Worm (Caenorhabditis elegans) whole organism, L1 larva: ENCODE results near the gene ZK822.1.

Experiments used
- aly-2 ChIP-seq: fragments of 150-350 bp; optimal IDR thresholded peaks from 2 replicates; lab custom pipeline; 2014; ENCODE audit warnings: missing biosample characterization, missing genetic modification characterization
- ama-1 ChIP-seq: fragments of 150-350 bp; optimal IDR thresholded peaks from 2 replicates; lab custom pipeline; 2014
- ces-1 ChIP-seq: fragments of 150-350 bp; optimal IDR thresholded peaks from 2 replicates; lab custom pipeline; 2014; ENCODE audit warnings: missing biosample characterization, missing genetic modification reagents, missing genetic modification characterization
- dpl-1 ChIP-seq, 3 experiments: fragments of 150-350 bp in 2 of 3; sonication (generic microtip) in 1 of 3; optimal IDR thresholded peaks; 2 replicates each; lab custom pipeline; 2014 to 2017; ENCODE audit warnings: missing biosample characterization in 3 of 3, missing genetic modification characterization in 3 of 3, missing genetic modification reagents in 3 of 3
- irx-1 ChIP-seq: sonication (generic microtip); optimal IDR thresholded peaks from 2 replicates; lab custom pipeline; 2016; ENCODE audit warnings: missing genetic modification characterization, missing compliant biosample characterization
- lir-3 ChIP-seq: sonication (generic microtip); optimal IDR thresholded peaks from 2 replicates; lab custom pipeline; 2016; ENCODE audit warnings: mild to moderate bottlenecking, missing genetic modification characterization, moderate library complexity, missing compliant biosample characterization; ENCODE audit not compliant: poor library complexity
- nhr-12 ChIP-seq: sonication (generic microtip); optimal IDR thresholded peaks from 2 replicates; lab custom pipeline; 2017; ENCODE audit warnings: missing biosample characterization, missing genetic modification characterization
- nhr-19 ChIP-seq: fragments of 200-800 bp; sonication (Bioruptor generic); conservative IDR thresholded peaks from 2 replicates; pipeline ENCODE4 v1.3.6; 2022; ENCODE audit warnings: missing genetic modification characterization, missing compliant biosample characterization
- unc-130 ChIP-seq: fragments of 150-350 bp; optimal IDR thresholded peaks from 2 replicates; lab custom pipeline; 2017; ENCODE audit warnings: missing biosample characterization, missing genetic modification characterization, inconsistent platforms
- unc-62 ChIP-seq: fragments of 150-350 bp; optimal IDR thresholded peaks from 2 replicates; lab custom pipeline; 2014; ENCODE audit warnings: missing biosample characterization, missing genetic modification reagents, missing genetic modification characterization

ce11 chrIV:11930572-11930971, 8.6 kb upstream of the ZK822.1 start, which contains the start of gene nhx-9:
- TF ChIP-seq lir-3 (tag; lab: Kevin White, UChicago) = no peak
- TF ChIP-seq nhr-19 = no peak
- TF ChIP-seq unc-62 = no peak
- no peak for TF ChIP-seq ama-1 (lab: Kevin White, UChicago)
- no peak for TF ChIP-seq aly-2
- no peak for TF ChIP-seq dpl-1 (GFP tag; optimal IDR thresholded peaks at IDR 0.05; lab: Kevin White, UChicago)
- TF ChIP-seq ces-1 = no peak
- TF ChIP-seq unc-130 (tag; lab: Kevin White, UChicago) = no peak
- no peak for TF ChIP-seq irx-1
- no peak for TF ChIP-seq nhr-12 (tag; lab: Kevin White, UChicago)
